Fruit fly (Drosophila melanogaster): ENCODE data around the gene p.

p gene

dm6 chr3R:8669029-8669707 lies 1.3 kb downstream of the p start (continued):
- TF ChIP-seq CG11560 (tag; IDR thresholded peaks at IDR 0.05) (peak; percentile 84), sd (tag; optimal IDR thresholded peaks at IDR 0.05) (peak; percentile 92), lmd (GFP tag; IDR thresholded peaks at IDR 0.05) (peak; percentile 94), yki (optimal IDR thresholded peaks at IDR 0.05) (peak; percentile 58), pfk (GFP tag; optimal IDR thresholded peaks at IDR 0.05) (peak; percentile 73), CG5180 (GFP tag; optimal IDR thresholded peaks at IDR 0.05) (peak; percentile 90), CrebB (tag; optimal IDR thresholded peaks at IDR 0.05) (peak; percentile 98), CG4617 (GFP tag; optimal IDR thresholded peaks at IDR 0.05; ENCODE audit: borderline replicate concordance) (peak; percentile 92), zen2 (GFP tag; IDR thresholded peaks at IDR 0.05; ENCODE audit: partially characterized antibody) (peak; percentile 53; the same call in 2 of the 3 replicates), nmo (GFP tag; optimal IDR thresholded peaks at IDR 0.05) (peak; percentile 98), seq (GFP tag; IDR thresholded peaks at IDR 0.05) (peak; percentile 99), CkIIα-i1 (GFP tag; IDR thresholded peaks at IDR 0.05) (0 out of 2 replicates have a peak, but pooled peaks have one; percentile 61), CG6683 (GFP tag; optimal IDR thresholded peaks at IDR 0.05) (peak; percentile 97), Antp (GFP tag; optimal IDR thresholded peaks at IDR 0.05) (peak; percentile 96), ems (GFP tag; optimal IDR thresholded peaks at IDR 0.05) (peak; percentile 98), CG3995 (GFP tag; optimal IDR thresholded peaks at IDR 0.05) (peak; percentile 78), ci (GFP tag; IDR thresholded peaks at IDR 0.05) (peak; percentile 99), Sry-δ (GFP tag; optimal IDR thresholded peaks at IDR 0.05) (peak; percentile 77), CoRest (tag; optimal IDR thresholded peaks at IDR 0.05) (peak; percentile 97), ro (GFP tag; IDR thresholded peaks at IDR 0.05) (peak; percentile 87), insv (GFP tag; optimal IDR thresholded peaks at IDR 0.05) (peak; percentile 53 to 81), CG32772 (GFP tag; IDR thresholded peaks at IDR 0.05) (peak; percentile 93), peb (GFP tag; IDR thresholded peaks at IDR 0.05) (peak; percentile 91), CG4730 (GFP tag; IDR thresholded peaks at IDR 0.05) (peak; percentile 89), Adf1 (GFP tag; IDR thresholded peaks at IDR 0.05) (peak; percentile 82), CG17186 (GFP tag; optimal IDR thresholded peaks at IDR 0.05) (peak; percentile 93), CG1602 (GFP tag; optimal IDR thresholded peaks at IDR 0.05) (peak; percentile 96), Tbp (GFP tag; optimal IDR thresholded peaks at IDR 0.05) (no peak), CG15601 (tag; optimal IDR thresholded peaks at IDR 0.05) (peak; percentile 96), NfI (GFP tag; optimal IDR thresholded peaks at IDR 0.05) (peak; percentile 97), Rx (GFP tag; IDR thresholded peaks at IDR 0.05) (peak; percentile 96), sisA (GFP tag; IDR thresholded peaks at IDR 0.05) (peak; percentile 95), CG3163 (GFP tag; optimal IDR thresholded peaks at IDR 0.05) (peak; percentile 100), CG1647 (GFP tag; optimal IDR thresholded peaks at IDR 0.05) (peak; percentile 97), CG15011 (GFP tag; optimal IDR thresholded peaks at IDR 0.05) (peak; percentile 98), CG2116 (GFP tag; optimal IDR thresholded peaks at IDR 0.05) (peak; percentile 91), Hmx (GFP tag; optimal IDR thresholded peaks at IDR 0.05) (peak; percentile 93), fu2 (GFP tag; optimal IDR thresholded peaks at IDR 0.05) (peak; percentile 94), fd3F (GFP tag; optimal IDR thresholded peaks at IDR 0.05) (peak; percentile 92), CG6689 (GFP tag; IDR thresholded peaks at IDR 0.05) (peak; percentile 97), CG12155 (GFP tag; optimal IDR thresholded peaks at IDR 0.05) (peak; percentile 98), Asciz (GFP tag; optimal IDR thresholded peaks at IDR 0.05) (peak; percentile 97), CG30431 (GFP tag; optimal IDR thresholded peaks at IDR 0.05) (peak; percentile 96), row (GFP tag; IDR thresholded peaks at IDR 0.05) (peak; percentile 97), ase (GFP tag; IDR thresholded peaks at IDR 0.05) (peak; percentile 96), gt (GFP tag; IDR thresholded peaks at IDR 0.05) (peak; percentile 91), stc (GFP tag; IDR thresholded peaks at IDR 0.05) (peak; percentile 98), Taf1 (GFP tag; IDR thresholded peaks at IDR 0.05) (peak; percentile 94), ash1 (GFP tag; optimal IDR thresholded peaks at IDR 0.05) (peak; percentile 95), hbn (GFP tag; IDR thresholded peaks at IDR 0.05; ENCODE audit: partially characterized antibody) (peak; percentile 65; the same call in 1 of the 2 replicates), Camta (GFP tag; optimal IDR thresholded peaks at IDR 0.05) (peak; percentile 96)

Data from whole organism, embryonic.